Fruit fly (Drosophila melanogaster): ENCODE results near the gene atk.
A peak's percentile ranks its signal among the peaks of the same experiment; 100 is the strongest.

The atk gene

DNA sequence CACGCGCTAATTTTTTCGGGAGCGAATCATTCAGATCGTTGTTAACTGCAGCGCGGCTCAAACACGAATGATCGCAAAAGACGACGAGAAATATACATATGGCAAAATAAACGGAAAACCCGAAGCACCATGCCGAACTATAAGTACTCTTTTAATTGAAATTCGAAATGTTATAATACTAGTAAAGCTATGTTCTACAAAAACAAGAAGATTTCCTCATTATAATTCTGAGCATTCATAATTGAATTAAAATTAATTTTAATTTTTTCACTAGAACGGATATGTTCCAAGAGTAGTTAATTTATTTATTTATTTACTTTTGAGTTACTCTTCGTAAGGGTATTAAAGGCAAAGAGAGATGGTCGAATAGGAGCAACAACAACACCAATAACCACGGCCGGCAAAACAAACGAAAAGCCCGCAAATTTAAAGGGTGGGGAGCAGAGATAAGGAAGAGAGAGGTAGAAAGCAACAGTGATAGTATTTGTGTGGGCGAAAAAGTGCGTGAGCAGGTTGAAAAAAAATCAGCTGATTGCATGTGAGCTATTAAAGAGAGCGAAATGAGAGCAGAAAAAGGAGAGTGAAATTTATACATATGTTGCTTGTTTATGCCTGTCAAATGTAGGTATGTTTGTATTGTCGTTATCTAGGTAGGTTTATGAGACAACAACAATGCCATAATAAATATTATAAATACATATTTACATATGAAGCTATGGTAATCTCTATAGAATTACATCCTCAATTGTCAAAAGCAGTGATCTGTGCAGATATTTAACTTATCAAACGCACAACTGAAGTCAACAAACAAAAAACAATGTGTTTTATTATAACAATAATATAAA lies 29.0 kb upstream of the atk start (continued):
- TF ChIP-seq exex (tag; optimal IDR thresholded peaks at IDR 0.05) = peak; percentile 32
- no peak for TF ChIP-seq ash1 (GFP tag; optimal IDR thresholded peaks at IDR 0.05)
- no peak for TF ChIP-seq dan (GFP tag; IDR thresholded peaks at IDR 0.05)
- TF ChIP-seq nau (GFP tag; optimal IDR thresholded peaks at IDR 0.05) = peak; percentile 53
- peak; percentile 83 for TF ChIP-seq grau (tag; optimal IDR thresholded peaks at IDR 0.05)
- TF ChIP-seq trh (GFP tag; optimal IDR thresholded peaks at IDR 0.05) = peak; percentile 25
- peak; percentile 49 for TF ChIP-seq Nf-YB (GFP tag; optimal IDR thresholded peaks at IDR 0.05)
- TF ChIP-seq B-H2 (GFP tag; optimal IDR thresholded peaks at IDR 0.05) = no peak
- TF ChIP-seq D19B (GFP tag; optimal IDR thresholded peaks at IDR 0.05) = peak; percentile 23
- peak; percentile 59 for TF ChIP-seq MTF-1 (GFP tag; optimal IDR thresholded peaks at IDR 0.05; ENCODE audit: borderline replicate concordance)
- peak; percentile 74 for TF ChIP-seq CG17328 (GFP tag; IDR thresholded peaks at IDR 0.05)
- TF ChIP-seq CG10209 (GFP tag; optimal IDR thresholded peaks at IDR 0.05) = peak; percentile 56
- TF ChIP-seq CG18262 (tag; optimal IDR thresholded peaks at IDR 0.05) = peak; percentile 77
- peak; percentile 64 for TF ChIP-seq Jarid2 (GFP tag; optimal IDR thresholded peaks at IDR 0.05)
- TF ChIP-seq CG6175 (GFP tag; IDR thresholded peaks at IDR 0.05) = no peak
- peak; percentile 58 for TF ChIP-seq Sox100B (GFP tag; optimal IDR thresholded peaks at IDR 0.05)
- peak; percentile 53; the same call in 2 of the 3 replicates for TF ChIP-seq jigr1 (GFP tag; IDR thresholded peaks at IDR 0.05)
- TF ChIP-seq peb (GFP tag; IDR thresholded peaks at IDR 0.05) = peak; percentile 48; the same call in 1 of the 2 replicates
- peak; percentile 56; the same call in 1 of the 2 replicates for TF ChIP-seq Taf1 (GFP tag; IDR thresholded peaks at IDR 0.05)
- peak; percentile 73 for TF ChIP-seq B-H1 (GFP tag; IDR thresholded peaks at IDR 0.05)
- TF ChIP-seq CG33213 (GFP tag; optimal IDR thresholded peaks at IDR 0.05) = peak; percentile 4
- TF ChIP-seq pfk (GFP tag; optimal IDR thresholded peaks at IDR 0.05) = peak; percentile 11
- peak; percentile 69 for TF ChIP-seq ci (GFP tag; IDR thresholded peaks at IDR 0.05)
- peak; percentile 2 to 58 for TF ChIP-seq dpn (GFP tag; optimal IDR thresholded peaks at IDR 0.05)
- peak; percentile 84 for TF ChIP-seq CG30403 (GFP tag; optimal IDR thresholded peaks at IDR 0.05)
- peak; percentile 7 for TF ChIP-seq emc (GFP tag; optimal IDR thresholded peaks at IDR 0.05)
- peak; percentile 99 for TF ChIP-seq D19A (tag; optimal IDR thresholded peaks at IDR 0.05)
- peak; percentile 18 for TF ChIP-seq zen (tag; optimal IDR thresholded peaks at IDR 0.05)
- no peak for TF ChIP-seq Sry-β (GFP tag; optimal IDR thresholded peaks at IDR 0.05)
- no peak for TF ChIP-seq CG3065 (GFP tag; optimal IDR thresholded peaks at IDR 0.05)
- peak; percentile 50; the same call in 1 of the 2 replicates for TF ChIP-seq ara (GFP tag; IDR thresholded peaks at IDR 0.05)
- no peak for TF ChIP-seq Neu2 (GFP tag; optimal IDR thresholded peaks at IDR 0.05; ENCODE audit: borderline replicate concordance)
- peak; percentile 35 for TF ChIP-seq Nf-YC (tag; optimal IDR thresholded peaks at IDR 0.05)
- TF ChIP-seq CG15011 (GFP tag; optimal IDR thresholded peaks at IDR 0.05) = peak; percentile 53
- TF ChIP-seq phol (tag; optimal IDR thresholded peaks at IDR 0.05) = peak; percentile 68
- no peak for TF ChIP-seq sna (GFP tag; IDR thresholded peaks at IDR 0.05; ENCODE audit: partially characterized antibody)
- TF ChIP-seq Rx (GFP tag; IDR thresholded peaks at IDR 0.05) = no peak
- TF ChIP-seq CG6683 (GFP tag; optimal IDR thresholded peaks at IDR 0.05) = peak; percentile 37
- TF ChIP-seq CG11247 (GFP tag; IDR thresholded peaks at IDR 0.05) = no peak; the same call in 1 of the 2 replicates
- no peak for TF ChIP-seq CG11398 (GFP tag; optimal IDR thresholded peaks at IDR 0.05)
- peak; percentile 83 for TF ChIP-seq Dbx (GFP tag; IDR thresholded peaks at IDR 0.05)
- TF ChIP-seq CG15696 (tag; optimal IDR thresholded peaks at IDR 0.05) = peak; percentile 35
- TF ChIP-seq Bteb2 (GFP tag; optimal IDR thresholded peaks at IDR 0.05) = peak; percentile 60
- no peak for TF ChIP-seq Bgb (GFP tag; IDR thresholded peaks at IDR 0.05; ENCODE audit: partially characterized antibody)
- TF ChIP-seq CG7357 (GFP tag; IDR thresholded peaks at IDR 0.05) = peak; percentile 41; the same call in 1 of the 3 replicates
- TF ChIP-seq Fer2 (tag; optimal IDR thresholded peaks at IDR 0.05) = no peak
- TF ChIP-seq NfI (GFP tag; optimal IDR thresholded peaks at IDR 0.05) = peak; percentile 58
- TF ChIP-seq CG10565 (GFP tag; optimal IDR thresholded peaks at IDR 0.05) = no peak
